Worm (Caenorhabditis elegans): ENCODE data around the gene F23H11.7.

The F23H11.7 gene

DNA sequence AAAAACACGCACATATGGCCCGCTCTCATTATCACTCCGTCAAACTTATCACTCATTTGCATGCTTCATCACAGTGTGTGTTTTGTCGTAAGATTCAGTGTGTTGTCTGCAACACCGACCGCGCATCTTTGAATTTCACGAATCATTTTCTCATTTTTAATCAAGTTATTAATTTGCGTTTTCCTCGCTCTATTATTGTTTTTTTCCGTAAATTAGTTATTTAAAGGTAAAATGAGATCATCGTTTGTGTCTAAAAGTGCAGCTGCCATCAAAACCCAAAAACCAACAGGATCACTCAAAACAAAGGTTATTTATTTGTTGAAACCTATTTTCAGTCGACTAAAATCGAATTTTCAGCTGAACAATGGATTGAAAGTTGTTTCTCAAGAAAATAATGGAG is 39.6 kb downstream of the F23H11.7 start, which contains the start of the genes T24C4.5 and ucr-2.3:
Gene T24C4.5 (minus strand): TSS at position 101 of the 400 bp plus-strand sequence.
Gene ucr-2.3 (plus strand): TSS at position 227 of the 400 bp plus-strand sequence.
- no peak for TF ChIP-seq unc-62 (GFP tag; optimal IDR thresholded peaks at IDR 0.05)

DNA sequence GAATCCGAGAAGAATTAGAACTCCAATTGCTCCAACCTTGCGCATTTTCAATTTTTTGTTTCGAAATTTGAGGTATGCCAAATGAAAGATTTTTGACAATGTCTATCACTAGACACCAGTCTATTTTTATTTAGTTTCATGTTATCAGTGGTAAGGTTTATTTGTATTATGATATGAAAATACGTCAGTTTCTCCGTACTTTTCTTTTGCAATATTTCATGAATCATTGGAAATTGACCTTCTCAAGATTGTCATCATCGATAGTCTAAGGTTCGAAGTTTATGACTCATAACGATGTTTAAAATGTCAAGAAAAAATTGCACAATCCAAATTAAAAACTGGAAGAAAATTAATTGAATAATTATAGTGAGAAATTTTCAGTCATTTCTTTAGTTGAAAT is 45.8 kb downstream of the F23H11.7 start, which contains the start of gene clc-19:
Gene clc-19 (minus strand): TSS at position 135 of the 400 bp plus-strand sequence.
- no peak for TF ChIP-seq unc-62 (GFP tag; optimal IDR thresholded peaks at IDR 0.05)

DNA sequence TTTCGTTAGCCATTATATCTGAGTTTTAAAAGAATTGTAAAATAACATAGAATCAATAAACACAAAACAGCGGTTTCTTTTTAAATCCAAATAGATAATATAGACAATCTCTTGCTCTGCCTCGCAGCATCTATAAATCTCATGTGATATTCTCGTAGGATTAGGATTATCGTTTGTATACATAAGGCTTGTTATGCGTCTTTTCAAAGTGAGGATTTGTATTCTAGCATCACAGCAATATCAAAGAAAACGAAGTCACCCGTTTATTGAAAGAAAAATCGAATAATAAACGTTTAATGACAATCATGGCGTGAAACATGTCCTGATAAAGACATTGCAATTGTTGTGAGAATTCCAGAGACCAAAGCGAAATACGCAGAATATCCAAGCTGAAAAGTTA is 46.8 kb downstream of the F23H11.7 start, which contains the start of the genes T24C4.3 and clc-20:
Gene T24C4.3 (minus strand): TSS at position 101 of the 400 bp plus-strand sequence.
Gene clc-20 (plus strand): TSS at position 211 of the 400 bp plus-strand sequence.
- no peak for TF ChIP-seq unc-62 (GFP tag; optimal IDR thresholded peaks at IDR 0.05)

DNA sequence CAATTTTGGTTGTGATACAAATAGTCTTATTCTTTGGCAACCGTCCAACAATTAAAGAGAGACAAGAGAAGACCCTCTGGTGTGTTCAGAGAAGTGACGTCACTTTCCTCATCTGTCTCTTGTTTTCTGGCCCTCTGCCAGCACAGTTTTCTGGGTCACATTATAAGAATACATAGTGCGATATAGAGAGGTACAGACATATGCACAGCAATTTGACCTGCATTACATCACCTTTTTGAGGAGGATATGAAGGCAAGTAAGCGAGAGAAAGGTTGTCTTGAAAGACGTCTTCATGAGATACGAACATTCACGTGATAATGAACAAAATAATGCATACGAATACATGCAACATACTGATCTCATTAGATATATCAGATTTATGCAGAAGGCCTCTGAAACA is 48.7 kb downstream of the F23H11.7 start:
- no peak for TF ChIP-seq unc-62 (GFP tag; optimal IDR thresholded peaks at IDR 0.05)

DNA sequence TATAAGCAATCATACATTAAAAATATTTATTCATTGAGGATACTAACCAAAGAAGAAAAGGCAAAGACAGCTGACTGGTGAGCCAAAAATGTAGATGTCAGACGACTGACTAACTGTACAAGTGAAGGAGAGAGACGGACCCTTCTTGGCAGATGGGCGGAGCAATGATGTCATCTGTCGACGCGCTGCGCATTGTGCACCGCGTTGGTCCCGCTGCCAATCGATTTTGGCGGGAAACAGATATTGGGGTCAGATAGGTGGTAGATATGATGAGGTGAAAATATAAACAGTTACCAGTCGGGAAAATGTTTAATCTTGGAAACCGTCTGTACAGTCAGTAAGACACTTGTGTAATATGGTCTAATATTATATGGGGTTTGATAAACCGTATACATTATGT is 49.4 kb downstream of the F23H11.7 start, which contains the start of gene T24C4.2:
Gene T24C4.2 (minus strand): TSS at position 101 of the 400 bp plus-strand sequence.
- TF ChIP-seq unc-62 (GFP tag; optimal IDR thresholded peaks at IDR 0.05) = no peak

DNA sequence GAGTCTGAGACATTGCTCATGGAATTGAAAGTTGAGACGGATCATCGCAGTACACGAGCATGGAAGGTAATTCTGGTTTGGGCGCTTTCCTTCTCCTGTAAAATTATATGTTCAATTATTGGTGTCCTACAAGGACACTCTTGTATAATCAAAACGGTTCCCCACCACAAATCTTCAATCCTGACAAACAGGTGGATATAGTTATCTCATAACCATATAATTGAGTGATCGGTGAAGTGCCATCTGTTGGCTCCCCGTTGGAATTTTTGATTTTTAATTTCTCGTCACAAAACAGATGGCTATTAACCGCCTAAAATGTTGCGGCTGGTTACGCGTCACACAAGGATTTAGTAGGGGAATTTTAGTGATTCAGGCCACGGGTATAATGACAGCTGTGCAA is 50.4 kb downstream of the F23H11.7 start:
- no peak for TF ChIP-seq unc-62 (GFP tag; optimal IDR thresholded peaks at IDR 0.05)

Measured in whole organism, dauer.